Worm (Caenorhabditis elegans) whole organism, late embryonic: ENCODE data around the gene nlp-25.

ENCODE experiments used
- ceh-19 ChIP-seq: fragments of 200-800 bp; sonication (Bioruptor generic); optimal IDR thresholded peaks from 2 replicates; lab custom pipeline; 2018; ENCODE audit warnings: mild to moderate bottlenecking, missing genetic modification characterization, missing compliant biosample characterization
- hlh-6 ChIP-seq: sonication (generic microtip); optimal IDR thresholded peaks from 2 replicates; lab custom pipeline; 2016; ENCODE audit warnings: missing genotype, missing genetic modification characterization, missing compliant biosample characterization
- hlh-8 ChIP-seq: sonication (generic microtip); optimal IDR thresholded peaks from 2 replicates; lab custom pipeline; 2016; ENCODE audit warnings: missing genotype, missing genetic modification characterization, missing compliant biosample characterization
- nhr-11 ChIP-seq: fragments of 150-350 bp; optimal IDR thresholded peaks from 2 replicates; lab custom pipeline; 2014; ENCODE audit warnings: missing biosample characterization, missing genetic modification characterization
- pqm-1 ChIP-seq: sonication (generic microtip); optimal IDR thresholded peaks from 2 replicates; lab custom pipeline; 2016; ENCODE audit warnings: missing genetic modification characterization, missing compliant biosample characterization
- pros-1 ChIP-seq: fragments of 150-350 bp; optimal IDR thresholded peaks from 2 replicates; lab custom pipeline; 2014; ENCODE audit warnings: missing biosample characterization, missing genetic modification reagents, missing genetic modification characterization
- sox-4 ChIP-seq: sonication (generic microtip); optimal IDR thresholded peaks from 2 replicates; lab custom pipeline; 2017; ENCODE audit warnings: mild to moderate bottlenecking, missing genetic modification characterization, inconsistent platforms, missing compliant biosample characterization

- TF ChIP-seq hlh-6 (tag; lab: Kevin White, UChicago) (no peak), hlh-8 (no peak), pros-1 (tag; lab: Kevin White, UChicago) (no peak), ceh-19 (GFP tag; lab: Kevin White, UChicago) (no peak), nhr-11 (no peak), pqm-1 (tag; lab: Kevin White, UChicago) (no peak), sox-4 (tag; lab: Kevin White, UChicago) (no peak)
Observed at ce11 chrV:19613161-19613560, 7.2 kb downstream of the nlp-25 start, which contains the start of gene nlp-26.
